Worm (Caenorhabditis elegans) whole organism, L4 larva: Measurements from ENCODE around the gene ndx-6.

Source experiments
- F44E2.7 ChIP-seq: fragments of 200-800 bp; sonication (Bioruptor generic); IDR thresholded peaks from 2 replicates; pipeline ENCODE4 v2.1.2; 2022; ENCODE audit warnings: missing genetic modification characterization, missing compliant biosample characterization
- daf-12 ChIP-seq: fragments of 150-350 bp; optimal IDR thresholded peaks from 2 replicates; lab custom pipeline; 2014; ENCODE audit warnings: missing biosample characterization, missing genetic modification reagents, missing genetic modification characterization
- egl-27 ChIP-seq: sonication (generic microtip); optimal IDR thresholded peaks from 3 replicates; lab custom pipeline; 2017; ENCODE audit warnings: missing biosample characterization, missing genetic modification reagents, missing genetic modification characterization
- fos-1 ChIP-seq: fragments of 150-350 bp; optimal IDR thresholded peaks from 2 replicates; lab custom pipeline; 2014; ENCODE audit warnings: missing biosample characterization, missing genetic modification characterization
- madf-5 ChIP-seq, 2 experiments: fragments of 200-800 bp; sonication (Bioruptor generic); IDR thresholded peaks; 2 replicates each; pipeline ENCODE4 v1.3.6; 2022; ENCODE audit warnings: missing compliant biosample characterization in 2 of 2, missing genetic modification characterization in 2 of 2
- nhr-28 ChIP-seq: fragments of 150-350 bp; optimal IDR thresholded peaks from 2 replicates; lab custom pipeline; 2014; ENCODE audit warnings: missing biosample characterization, missing genetic modification characterization
- unc-39 ChIP-seq: sonication (generic microtip); optimal IDR thresholded peaks from 2 replicates; lab custom pipeline; 2017; ENCODE audit warnings: missing biosample characterization, missing genetic modification characterization

- TF ChIP-seq nhr-28 (tag; lab: Kevin White, UChicago), result no peak
- no peak for TF ChIP-seq daf-12 (tag; lab: Kevin White, UChicago)
- TF ChIP-seq F44E2.7 (GFP tag; lab: Robert Waterston, UW), result no peak
- TF ChIP-seq fos-1 (tag; lab: Kevin White, UChicago), result no peak
- no peak for TF ChIP-seq unc-39 (tag; lab: Kevin White, UChicago)
- no peak for TF ChIP-seq madf-5 (GFP tag; IDR thresholded peaks at IDR 0.05; lab: Robert Waterston, UW)
- TF ChIP-seq egl-27 (tag; lab: Kevin White, UChicago), result no peak
Observed at ce11 chrII:5364516-5364915, 25.2 kb downstream of the ndx-6 start.
